Fruit fly (Drosophila melanogaster) S2 (cell line): ENCODE data around the gene CalpC.

Source experiments
- CG8478 ChIP-seq: fragments of >200 bp; optimal IDR thresholded peaks from 2 replicates; lab custom pipeline; 2018
- CTCF ChIP-seq, 2 experiments: fragments of >200 bp; optimal IDR thresholded peaks; 2 replicates each; lab custom pipeline; 2018

CalpC gene

DNA sequence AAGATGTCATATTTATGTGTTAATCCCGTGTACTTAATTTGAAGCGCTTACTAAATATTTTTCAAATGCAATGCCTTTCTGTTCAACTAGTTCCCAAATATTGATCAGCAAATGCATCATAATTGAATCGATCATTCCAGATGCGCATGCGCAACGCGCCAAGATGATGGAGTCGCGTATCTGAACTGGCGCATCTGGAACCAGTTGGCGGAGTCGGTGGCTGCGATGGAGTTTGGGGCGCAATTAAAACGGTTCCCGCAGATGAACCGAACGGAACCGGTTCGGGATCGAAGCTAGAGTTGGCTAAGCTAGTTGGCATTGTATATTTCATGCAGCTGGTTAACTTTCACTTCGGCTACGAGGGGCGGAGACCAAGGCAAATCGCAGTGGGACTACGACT lies at the start of gene CalpC:
Gene CalpC (plus strand): TSS at position 292 of the 400 bp plus-strand sequence.
- TF ChIP-seq CTCF (optimal IDR thresholded peaks at IDR 0.05; lab: Kevin White, UChicago) (no peak), CG8478 (lab: Kevin White, UChicago) (no peak)

DNA sequence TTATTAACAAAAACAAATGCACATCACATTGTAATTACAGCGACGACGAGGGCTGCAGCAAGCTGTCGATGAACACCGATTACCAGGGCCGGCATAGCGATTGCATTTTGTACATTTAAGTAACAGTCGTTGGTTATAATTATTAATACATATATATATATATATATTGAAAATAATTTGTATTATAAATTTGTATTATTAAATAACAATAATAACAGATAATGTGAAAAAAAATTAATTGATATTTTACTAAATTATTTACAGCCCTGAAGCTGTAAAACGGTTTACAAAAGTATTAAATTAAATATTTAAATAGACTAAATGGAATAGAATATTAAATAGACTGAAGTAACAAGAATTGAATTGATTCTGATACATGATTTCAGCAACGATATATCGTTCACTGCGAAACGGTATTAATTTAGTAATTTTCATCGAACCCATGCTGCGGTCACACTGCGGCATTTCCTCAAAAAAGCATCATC lies 49.7 kb upstream of the CalpC start, which contains the start of the genes kat80 and Prosalpha4:
Gene kat80 (minus strand): TSS at position 327 of the 485 bp plus-strand sequence.
Gene Prosalpha4 (plus strand): TSS at position 417 of the 485 bp plus-strand sequence.
- no peak for TF ChIP-seq CTCF (optimal IDR thresholded peaks at IDR 0.05; lab: Kevin White, UChicago)

- TF ChIP-seq CTCF (optimal IDR thresholded peaks at IDR 0.05; lab: Kevin White, UChicago) = peak; percentile 20 to 36
- TF ChIP-seq CG8478 (lab: Kevin White, UChicago) = no peak
These were observed 47.6 kb upstream of the CalpC start, which contains the start of gene eas for dm6 chrX:16277878-16278506. Gene eas (plus strand): TSS chrX:16278328.

dm6 chrX:16278783-16279182 lies 46.8 kb upstream of the CalpC start:
- TF ChIP-seq CG8478 (lab: Kevin White, UChicago) (no peak), CTCF (optimal IDR thresholded peaks at IDR 0.05; lab: Kevin White, UChicago) (no peak)

DNA sequence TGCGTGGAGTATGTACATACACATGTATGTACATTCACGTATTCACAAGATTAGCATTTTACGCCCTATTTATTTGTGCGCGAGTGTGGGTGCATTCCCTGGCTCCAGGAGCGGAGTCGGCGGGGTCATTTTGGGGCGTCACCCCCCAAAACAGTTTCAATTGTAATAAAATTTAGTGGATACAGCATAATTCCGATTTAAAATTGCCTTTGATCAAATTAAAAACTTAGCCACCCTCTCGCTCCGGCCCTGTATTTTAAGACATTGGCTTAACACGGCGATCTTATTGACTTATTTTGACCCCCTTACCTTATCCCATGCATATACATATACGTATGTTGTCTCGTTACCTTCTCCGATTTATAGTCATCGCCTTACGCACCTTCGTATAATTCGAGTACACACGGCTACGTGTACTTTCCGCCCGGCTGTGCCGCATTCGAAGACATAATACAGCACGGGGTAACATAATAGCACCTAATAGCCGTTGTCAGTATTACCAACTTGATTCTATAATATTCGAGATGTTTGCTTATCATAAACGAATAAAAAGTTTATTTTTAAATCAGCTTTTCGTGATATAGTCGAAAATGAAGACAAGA lies 46.1 kb upstream of the CalpC start:
- TF ChIP-seq CTCF (optimal IDR thresholded peaks at IDR 0.05; lab: Kevin White, UChicago) (no peak), CG8478 (lab: Kevin White, UChicago) (no peak)

dm6 chrX:16281305-16281704 lies 44.3 kb upstream of the CalpC start:
- TF ChIP-seq CTCF (optimal IDR thresholded peaks at IDR 0.05; lab: Kevin White, UChicago) (no peak), CG8478 (lab: Kevin White, UChicago) (no peak)

- TF ChIP-seq CG8478 (lab: Kevin White, UChicago) = no peak
- no peak for TF ChIP-seq CTCF (optimal IDR thresholded peaks at IDR 0.05; lab: Kevin White, UChicago)
These were observed 43.6 kb upstream of the CalpC start for dm6 chrX:16281717-16282529.

dm6 chrX:16285186-16285585 lies 40.4 kb upstream of the CalpC start:
- no peak for TF ChIP-seq CG8478 (lab: Kevin White, UChicago)
- TF ChIP-seq CTCF (optimal IDR thresholded peaks at IDR 0.05; lab: Kevin White, UChicago) = no peak

dm6 chrX:16286083-16286666 lies 39.4 kb upstream of the CalpC start, which contains the start of gene UQCR-14:
Gene UQCR-14 (plus strand): TSS chrX:16286288.
- TF ChIP-seq CG8478 (lab: Kevin White, UChicago) (no peak), CTCF (optimal IDR thresholded peaks at IDR 0.05; lab: Kevin White, UChicago) (peak in 1 of 2 experiments; percentile 7)

DNA sequence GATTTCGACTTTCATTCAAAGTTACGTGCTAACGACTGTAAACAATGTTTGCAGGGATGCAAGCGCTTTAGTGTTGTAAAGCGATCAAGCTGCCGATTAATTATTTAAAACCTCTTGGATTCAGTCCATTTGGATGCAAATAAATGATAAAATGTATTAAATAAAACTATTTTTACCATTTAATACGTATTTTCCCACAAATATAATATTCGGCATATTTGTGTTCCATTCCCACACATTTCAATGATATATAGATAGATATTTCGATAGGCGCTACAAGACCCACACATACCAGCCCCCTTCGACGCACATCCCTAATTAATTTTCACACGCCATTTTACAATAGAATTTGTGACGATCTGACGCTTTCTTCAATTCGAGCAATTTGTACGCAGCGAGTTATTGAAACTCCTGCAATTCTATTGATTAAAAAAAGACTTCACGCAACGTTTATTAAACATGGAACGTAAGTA lies 37.0 kb upstream of the CalpC start, which contains the start of the genes CG32576 and caz:
Gene CG32576 (minus strand): TSS at position 42 of the 473 bp plus-strand sequence.
Gene caz (plus strand): TSS at position 319 of the 473 bp plus-strand sequence.
- TF ChIP-seq CG8478 (lab: Kevin White, UChicago) (no peak), CTCF (optimal IDR thresholded peaks at IDR 0.05; lab: Kevin White, UChicago) (no peak)

- TF ChIP-seq CTCF (optimal IDR thresholded peaks at IDR 0.05; lab: Kevin White, UChicago) = no peak
- no peak for TF ChIP-seq CG8478 (lab: Kevin White, UChicago)
These were observed 36.6 kb upstream of the CalpC start for dm6 chrX:16288999-16289398.

- TF ChIP-seq CG8478 (lab: Kevin White, UChicago) (no peak), CTCF (optimal IDR thresholded peaks at IDR 0.05; lab: Kevin White, UChicago) (no peak)
These were observed 32.9 kb upstream of the CalpC start for dm6 chrX:16292646-16293045.

DNA sequence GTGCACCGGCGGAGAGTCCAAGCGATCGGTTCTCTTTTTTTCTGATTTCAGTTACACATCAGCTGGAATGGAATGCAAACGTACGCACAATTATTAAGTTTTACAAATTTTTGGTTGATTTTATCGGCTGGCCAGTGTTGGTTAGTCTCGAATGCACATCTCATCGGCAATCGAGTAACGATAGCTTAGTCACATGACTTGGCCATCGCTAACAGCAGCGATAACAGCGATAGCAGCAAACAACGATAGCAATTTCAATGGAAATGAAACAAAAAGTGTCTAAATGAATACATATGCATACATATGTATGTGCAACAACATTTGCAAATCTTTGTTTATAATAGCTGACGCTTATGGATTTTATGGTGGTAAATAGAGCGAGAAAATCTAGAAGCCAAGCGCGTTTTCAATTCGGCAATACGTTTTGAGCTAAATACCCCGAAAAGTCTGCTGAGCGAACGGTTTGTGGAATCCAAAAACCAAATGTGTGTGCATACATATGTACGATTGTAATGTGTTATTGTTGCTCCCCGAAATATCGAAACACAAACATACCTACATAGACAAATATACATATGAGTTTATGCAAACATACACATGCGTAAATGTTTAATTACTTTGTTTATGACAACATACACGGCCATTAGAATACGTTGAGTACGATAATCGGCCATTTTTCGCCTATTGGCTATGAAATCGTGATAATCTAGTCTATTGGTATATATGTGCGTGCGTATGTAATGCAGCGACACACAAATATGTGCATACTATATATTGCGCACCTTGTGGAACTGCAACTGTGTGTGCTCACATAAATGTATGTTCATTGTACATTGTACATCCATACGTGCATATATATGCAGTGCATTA lies 28.9 kb upstream of the CalpC start, which contains the start of gene CG3632:
Gene CG3632 (plus strand): TSS at position 249 of the 870 bp plus-strand sequence.
- no peak for TF ChIP-seq CG8478 (lab: Kevin White, UChicago)
- TF ChIP-seq CTCF (optimal IDR thresholded peaks at IDR 0.05; lab: Kevin White, UChicago) = no peak
